Fruit fly (Drosophila melanogaster) whole organism, adult: ENCODE results near the gene Alp11.

Source experiments
- CG11617 ChIP-seq: fragments of 200-800 bp; sonication (Bioruptor generic); optimal IDR thresholded peaks from 2 replicates; lab custom pipeline; 2017; ENCODE audit warnings: mild to moderate bottlenecking, missing biosample characterization, missing genetic modification reagents, missing genetic modification characterization
- CG12768 ChIP-seq: fragments of 200-800 bp; sonication (Bioruptor generic); optimal IDR thresholded peaks from 2 replicates; lab custom pipeline; 2017; ENCODE audit warnings: missing biosample characterization, missing genetic modification characterization, mild to moderate bottlenecking, moderate library complexity, missing genetic modification reagents
- CG14711 ChIP-seq: fragments of 200-800 bp; sonication (Bioruptor generic); optimal IDR thresholded peaks from 2 replicates; lab custom pipeline; 2018; ENCODE audit warnings: missing biosample characterization, mild to moderate bottlenecking, missing genetic modification characterization, moderate library complexity
- CG1620 ChIP-seq: fragments of 200-800 bp; sonication (Bioruptor generic); optimal IDR thresholded peaks from 2 replicates; lab custom pipeline; 2016; ENCODE audit warnings: missing biosample characterization, missing genetic modification characterization
- CG33017 ChIP-seq: fragments of 200-800 bp; sonication (Bioruptor generic); optimal IDR thresholded peaks from 2 replicates; lab custom pipeline; 2018; ENCODE audit warnings: missing biosample characterization, mild to moderate bottlenecking, missing genetic modification characterization, moderate library complexity
- CG5204 ChIP-seq: fragments of 200-800 bp; sonication (Bioruptor generic); optimal IDR thresholded peaks from 2 replicates; lab custom pipeline; 2016; ENCODE audit warnings: missing biosample characterization, missing genetic modification characterization
- CG7045 ChIP-seq: fragments of 200-800 bp; sonication (Bioruptor generic); optimal IDR thresholded peaks from 2 replicates; lab custom pipeline; 2017; ENCODE audit warnings: missing biosample characterization, mild to moderate bottlenecking, missing genetic modification characterization
- CG7101 ChIP-seq: fragments of 200-800 bp; sonication (Bioruptor generic); optimal IDR thresholded peaks from 2 replicates; lab custom pipeline; 2018; ENCODE audit warnings: missing biosample characterization, mild to moderate bottlenecking, missing genetic modification characterization, moderate library complexity
- Clk ChIP-seq: fragments of 200-800 bp; sonication (Bioruptor generic); optimal IDR thresholded peaks from 2 replicates; lab custom pipeline; 2017; ENCODE audit warnings: missing biosample characterization, missing genetic modification characterization
- Crg-1 ChIP-seq: fragments of 200-800 bp; sonication (Bioruptor generic); optimal IDR thresholded peaks from 2 replicates; lab custom pipeline; 2016; ENCODE audit warnings: missing biosample characterization, missing genetic modification characterization
- Hr96 ChIP-seq: fragments of 200-800 bp; sonication (Bioruptor generic); optimal IDR thresholded peaks from 2 replicates; lab custom pipeline; 2016; ENCODE audit warnings: missing biosample characterization, missing genetic modification characterization
- Mnt ChIP-seq: fragments of 200-800 bp; sonication (Bioruptor generic); optimal IDR thresholded peaks from 2 replicates; lab custom pipeline; 2016; ENCODE audit warnings: missing biosample characterization, mild to moderate bottlenecking, missing genetic modification characterization
- bab1 ChIP-seq: fragments of 200-800 bp; sonication (Bioruptor generic); optimal IDR thresholded peaks from 3 replicates; lab custom pipeline; 2019; ENCODE audit warnings: missing biosample characterization, mild to moderate bottlenecking, missing genetic modification characterization, moderate library complexity
- cic ChIP-seq: fragments of 200-800 bp; sonication (Bioruptor generic); optimal IDR thresholded peaks from 2 replicates; lab custom pipeline; 2017; ENCODE audit warnings: missing biosample characterization, mild to moderate bottlenecking, missing genetic modification characterization, moderate library complexity
- cnc ChIP-seq, 2 experiments: fragments of >200 bp; optimal IDR thresholded peaks; 2 replicates each; lab custom pipeline; 2017
- kay ChIP-seq: fragments of 200-800 bp; sonication (Bioruptor generic); peaks from one replicate; lab custom pipeline; 2016; ENCODE audit warnings: missing biosample characterization, missing genetic modification characterization, borderline replicate concordance
- ovo ChIP-seq: fragments of 200-800 bp; sonication (Bioruptor generic); optimal IDR thresholded peaks from 2 replicates; lab custom pipeline; 2016; ENCODE audit warnings: missing biosample characterization, missing genetic modification characterization
- pad ChIP-seq: fragments of 200-800 bp; sonication (Bioruptor generic); optimal IDR thresholded peaks from 3 replicates; lab custom pipeline; 2017; ENCODE audit warnings: missing biosample characterization, missing genetic modification characterization, mild to moderate bottlenecking, moderate library complexity, missing genetic modification reagents
- tj ChIP-seq: fragments of 200-800 bp; sonication (Bioruptor generic); optimal IDR thresholded peaks from 3 replicates; lab custom pipeline; 2017; ENCODE audit warnings: missing biosample characterization, mild to moderate bottlenecking, missing genetic modification characterization, moderate library complexity
- toe ChIP-seq: fragments of 200-800 bp; sonication (Bioruptor generic); optimal IDR thresholded peaks from 2 replicates; lab custom pipeline; 2016; ENCODE audit warnings: missing biosample characterization, missing genetic modification characterization

Alp11 gene

dm6 chrX:15620439-15621227, 33.1 kb downstream of the Alp11 start:
- TF ChIP-seq kay (GFP tag; lab: Kevin White, UChicago) (peak; percentile 20), tj (GFP tag; lab: Kevin White, UChicago) (no peak)

- no peak for TF ChIP-seq toe (GFP tag; lab: Kevin White, UChicago)
- no peak for TF ChIP-seq CG5204
- no peak for TF ChIP-seq ovo (GFP tag; lab: Kevin White, UChicago)
- TF ChIP-seq Mnt (GFP tag; lab: Kevin White, UChicago), result no peak
Observed at dm6 chrX:15622970-15623402, 35.5 kb downstream of the Alp11 start.

dm6 chrX:15623809-15624208, 36.3 kb downstream of the Alp11 start:
- TF ChIP-seq pad (GFP tag; lab: Kevin White, UChicago) (no peak), CG12768 (no peak)

dm6 chrX:15626279-15626678, 38.7 kb downstream of the Alp11 start:
- peak; percentile 30 for TF ChIP-seq tj (GFP tag; lab: Kevin White, UChicago)
- TF ChIP-seq toe (GFP tag; lab: Kevin White, UChicago), result no peak
- peak; percentile 14 for TF ChIP-seq Crg-1
- peak; percentile 8 for TF ChIP-seq Hr96 (GFP tag; lab: Kevin White, UChicago)
- TF ChIP-seq CG7045 (GFP tag; lab: Kevin White, UChicago), result no peak
- TF ChIP-seq Clk (GFP tag; lab: Kevin White, UChicago), result no peak
- TF ChIP-seq cic (GFP tag; lab: Kevin White, UChicago), result no peak
- peak; percentile 42 for TF ChIP-seq bab1 (GFP tag; lab: Kevin White, UChicago)
- TF ChIP-seq CG12768, result no peak

DNA sequence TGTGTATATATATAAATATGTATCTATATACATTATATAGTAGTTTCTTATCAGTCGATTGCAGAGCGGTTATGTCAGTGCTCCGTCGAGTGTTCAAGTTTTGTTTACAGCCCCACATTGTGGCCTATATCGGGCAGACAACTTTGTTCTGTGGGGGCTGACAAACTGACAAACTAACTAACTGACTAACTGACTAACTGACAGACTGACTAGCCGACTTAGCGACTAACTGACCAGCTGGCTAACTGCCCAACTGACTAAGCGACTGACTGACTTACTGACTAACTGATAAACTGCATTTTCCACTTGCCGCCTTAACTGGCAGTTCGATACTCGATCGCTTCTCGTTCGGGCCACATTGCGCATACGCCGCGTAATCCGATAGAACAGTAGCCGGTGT, 42.4 kb downstream of the Alp11 start:
- TF ChIP-seq Hr96 (GFP tag; lab: Kevin White, UChicago), result no peak
- TF ChIP-seq CG7045 (GFP tag; lab: Kevin White, UChicago), result no peak
- no peak for TF ChIP-seq Clk (GFP tag; lab: Kevin White, UChicago)
- no peak for TF ChIP-seq CG12768
- no peak for TF ChIP-seq tj (GFP tag; lab: Kevin White, UChicago)
- TF ChIP-seq toe (GFP tag; lab: Kevin White, UChicago), result no peak
- no peak for TF ChIP-seq bab1 (GFP tag; lab: Kevin White, UChicago)
- no peak for TF ChIP-seq CG14711
- no peak for TF ChIP-seq ovo (GFP tag; lab: Kevin White, UChicago)
- no peak for TF ChIP-seq CG33017 (tag; lab: Kevin White, UChicago)

DNA sequence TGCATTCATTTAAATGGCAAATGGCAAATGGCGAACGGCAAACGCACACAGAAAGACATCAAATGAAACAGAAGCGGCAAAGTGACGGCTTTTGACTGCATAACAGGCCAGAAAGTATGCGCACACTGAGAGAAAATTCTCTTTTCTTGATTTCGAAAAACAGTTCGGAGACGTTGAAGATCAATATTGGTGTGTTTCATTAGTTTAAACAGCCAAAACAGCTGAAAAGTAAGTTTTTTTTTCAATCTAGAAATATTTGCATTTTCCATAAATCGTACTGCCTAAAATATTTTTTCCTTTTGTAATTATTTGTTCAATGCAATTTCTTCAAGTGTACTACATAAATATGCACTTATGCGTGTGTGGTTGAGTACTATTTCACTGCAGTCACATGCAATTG, 43.3 kb downstream of the Alp11 start:
- TF ChIP-seq CG7045 (GFP tag; lab: Kevin White, UChicago), result no peak
- TF ChIP-seq CG11617 (GFP tag; lab: Kevin White, UChicago), result no peak
- TF ChIP-seq CG5204, result no peak
- no peak for TF ChIP-seq tj (GFP tag; lab: Kevin White, UChicago)
- no peak for TF ChIP-seq Mnt (GFP tag; lab: Kevin White, UChicago)
- TF ChIP-seq cic (GFP tag; lab: Kevin White, UChicago), result no peak
- TF ChIP-seq Crg-1, result no peak
- no peak for TF ChIP-seq toe (GFP tag; lab: Kevin White, UChicago)
- TF ChIP-seq kay (GFP tag; lab: Kevin White, UChicago), result no peak
- TF ChIP-seq Hr96 (GFP tag; lab: Kevin White, UChicago), result no peak
- TF ChIP-seq Clk (GFP tag; lab: Kevin White, UChicago), result no peak
- no peak for TF ChIP-seq CG33017 (tag; lab: Kevin White, UChicago)
- TF ChIP-seq CG1620 (GFP tag; lab: Kevin White, UChicago), result no peak
- TF ChIP-seq CG7101 (tag; lab: Kevin White, UChicago), result no peak

dm6 chrX:15631465-15631864, 43.9 kb downstream of the Alp11 start:
- TF ChIP-seq CG1620 (GFP tag; lab: Kevin White, UChicago) (no peak), cnc (optimal IDR thresholded peaks at IDR 0.05; lab: Kevin White, UChicago) (no peak), CG7045 (GFP tag; lab: Kevin White, UChicago) (no peak), CG5204 (no peak), Hr96 (GFP tag; lab: Kevin White, UChicago) (no peak), Crg-1 (no peak), CG7101 (tag; lab: Kevin White, UChicago) (no peak), CG11617 (GFP tag; lab: Kevin White, UChicago) (no peak), CG14711 (no peak), CG33017 (tag; lab: Kevin White, UChicago) (no peak), toe (GFP tag; lab: Kevin White, UChicago) (no peak), CG12768 (no peak), bab1 (GFP tag; lab: Kevin White, UChicago) (no peak), Mnt (GFP tag; lab: Kevin White, UChicago) (no peak), ovo (GFP tag; lab: Kevin White, UChicago) (no peak), cic (GFP tag; lab: Kevin White, UChicago) (no peak), kay (GFP tag; lab: Kevin White, UChicago) (no peak), Clk (GFP tag; lab: Kevin White, UChicago) (no peak)
